Fruit fly (Drosophila melanogaster) whole organism, wandering third instar larva: ENCODE data around the gene cv-c.

ENCODE experiments used
- CG9705 ChIP-seq: fragments of 200-800 bp; sonication (Bioruptor generic); optimal IDR thresholded peaks from 2 replicates; lab custom pipeline; 2018; ENCODE audit warnings: missing biosample characterization, mild to moderate bottlenecking, missing genetic modification characterization
- Dfd ChIP-seq: fragments of >200 bp; optimal IDR thresholded peaks from 2 replicates; lab custom pipeline; 2017; ENCODE audit warnings: missing biosample characterization, missing genetic modification characterization
- GATAd ChIP-seq: sonication (Bioruptor generic); optimal IDR thresholded peaks from 2 replicates; lab custom pipeline; 2016; ENCODE audit warnings: missing biosample characterization, missing genetic modification characterization
- Myc ChIP-seq: fragments of >200 bp; optimal IDR thresholded peaks from 2 replicates; lab custom pipeline; 2017
- Sp1 ChIP-seq: fragments of 200-800 bp; sonication (Bioruptor generic); optimal IDR thresholded peaks from 3 replicates; lab custom pipeline; 2019; ENCODE audit warnings: missing biosample characterization, mild to moderate bottlenecking, missing genetic modification characterization, moderate library complexity
- brk ChIP-seq: fragments of 200-800 bp; sonication (Bioruptor generic); optimal IDR thresholded peaks from 2 replicates; lab custom pipeline; 2016; ENCODE audit warnings: missing biosample characterization, mild to moderate bottlenecking, missing genetic modification characterization
- dsf ChIP-seq: sonication (Bioruptor generic); optimal IDR thresholded peaks from 2 replicates; lab custom pipeline; 2016; ENCODE audit warnings: missing biosample characterization, missing genetic modification characterization, borderline replicate concordance
- foxo ChIP-seq, 2 experiments: fragments of 200-800 bp; sonication (Bioruptor generic); optimal IDR thresholded peaks; 2 replicates in 1 of 2; 3 replicates in 1 of 2; lab custom pipeline; 2016 to 2017; ENCODE audit warnings: missing biosample characterization in 2 of 2, missing genetic modification characterization in 2 of 2
- lola ChIP-seq: fragments of >200 bp; optimal IDR thresholded peaks from 2 replicates; lab custom pipeline; 2017; ENCODE audit warnings: missing biosample characterization, missing genetic modification characterization
- pan ChIP-seq: fragments of >200 bp; optimal IDR thresholded peaks from 2 replicates; lab custom pipeline; 2017

DNA sequence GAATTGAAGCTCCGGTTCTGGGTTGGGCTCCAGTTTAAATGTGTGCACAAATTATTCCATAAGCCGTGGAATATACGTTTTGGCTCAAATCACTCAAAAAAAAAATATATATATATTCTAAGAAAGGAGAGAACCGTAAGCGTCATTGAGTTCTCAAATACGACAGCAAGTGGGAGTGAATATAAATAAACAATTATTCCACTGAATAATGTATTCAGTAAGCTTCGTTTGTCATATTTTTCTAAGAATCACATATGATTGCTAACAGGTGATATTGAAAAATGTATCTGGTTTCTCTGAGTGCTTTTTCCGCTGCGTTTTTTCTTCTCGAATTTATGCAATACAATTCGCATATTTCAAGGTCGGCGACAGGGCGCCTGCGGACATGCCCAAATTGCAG lies 83.6 kb downstream of the cv-c start:
- TF ChIP-seq Sp1 (peak; percentile 73), lola (no peak), dsf (GFP tag; lab: Kevin White, UChicago) (no peak), Myc (lab: Kevin White, UChicago) (no peak), GATAd (GFP tag; lab: Kevin White, UChicago) (no peak), Dfd (GFP tag; lab: Kevin White, UChicago) (no peak), CG9705 (GFP tag; lab: Kevin White, UChicago) (peak; percentile 49), brk (GFP tag; lab: Kevin White, UChicago) (no peak), foxo (GFP tag; optimal IDR thresholded peaks at IDR 0.05; lab: Kevin White, UChicago) (peak in 1 of 2 experiments; percentile 64), pan (lab: Kevin White, UChicago) (no peak)
